Fruit fly (Drosophila melanogaster): Measurements from ENCODE around the gene CG9503.

CG9503 gene

DNA sequence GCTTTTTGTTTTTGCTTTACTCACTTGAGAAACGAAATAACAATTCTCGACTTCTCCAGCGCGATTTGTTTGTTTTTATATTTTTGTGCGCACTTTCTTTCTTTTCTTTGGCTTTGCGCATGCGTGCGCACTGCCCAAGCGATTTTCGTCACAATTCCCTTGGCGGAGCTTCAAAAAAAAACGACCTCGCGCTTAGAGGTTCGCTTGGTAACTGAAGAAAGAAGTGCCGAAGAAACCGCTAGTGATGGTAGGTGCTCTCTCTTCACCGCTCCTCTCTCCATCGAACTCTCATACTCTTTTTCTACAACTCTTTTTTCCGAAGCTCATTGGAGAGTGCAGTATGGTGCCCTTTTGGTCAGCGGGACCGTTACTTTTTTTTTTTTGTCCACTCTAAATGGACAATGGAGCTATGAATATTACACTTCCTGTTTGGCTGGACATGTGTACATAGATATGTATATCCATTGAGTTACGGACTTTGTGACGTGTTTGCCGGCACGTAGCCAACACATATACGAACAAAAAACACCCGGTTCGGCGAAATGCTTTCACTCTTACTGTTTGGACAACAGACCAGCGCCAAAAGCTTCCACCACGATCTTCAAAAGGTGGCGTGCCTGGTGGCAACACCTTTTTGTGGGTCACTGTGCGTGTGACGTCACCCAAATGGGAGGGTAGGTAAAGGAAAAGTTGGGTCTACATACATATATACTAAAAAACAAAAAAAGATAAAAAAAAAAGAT, at the start of gene CG9503:
Gene CG9503, minus strand, starts transcription at position 217 of the 743 bp plus-strand sequence.
- TF ChIP-seq insv (optimal IDR thresholded peaks at IDR 0.05) (no peak), Myc (optimal IDR thresholded peaks at IDR 0.05) (no peak), h (optimal IDR thresholded peaks at IDR 0.05) (no peak), ttk (optimal IDR thresholded peaks at IDR 0.05) (no peak), psq (optimal IDR thresholded peaks at IDR 0.05) (no peak), Sin3A (optimal IDR thresholded peaks at IDR 0.05) (no peak)

DNA sequence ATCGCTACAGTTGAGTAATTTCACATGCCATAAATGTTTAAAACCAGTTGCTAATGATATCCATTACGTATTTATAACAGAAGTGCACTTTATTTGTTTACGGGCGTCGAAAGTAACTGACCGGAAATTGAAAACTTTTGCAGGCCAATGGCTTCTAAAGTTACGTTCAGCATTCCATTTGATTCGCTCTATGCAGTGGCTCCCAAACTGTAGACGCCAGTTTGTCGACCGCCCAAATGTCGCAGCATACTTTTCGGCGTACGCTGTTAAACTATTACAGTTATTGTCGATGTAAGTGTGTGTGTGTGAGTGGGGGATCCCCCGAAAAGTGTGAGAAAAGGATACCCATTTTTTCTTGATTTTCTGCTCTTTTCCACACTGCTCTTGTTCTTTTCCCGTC, 37.6 kb upstream of the CG9503 start:
- TF ChIP-seq ttk (optimal IDR thresholded peaks at IDR 0.05) (no peak), Myc (optimal IDR thresholded peaks at IDR 0.05) (no peak), h (optimal IDR thresholded peaks at IDR 0.05) (no peak), insv (optimal IDR thresholded peaks at IDR 0.05) (no peak), psq (optimal IDR thresholded peaks at IDR 0.05) (no peak), Sin3A (optimal IDR thresholded peaks at IDR 0.05) (no peak)

DNA sequence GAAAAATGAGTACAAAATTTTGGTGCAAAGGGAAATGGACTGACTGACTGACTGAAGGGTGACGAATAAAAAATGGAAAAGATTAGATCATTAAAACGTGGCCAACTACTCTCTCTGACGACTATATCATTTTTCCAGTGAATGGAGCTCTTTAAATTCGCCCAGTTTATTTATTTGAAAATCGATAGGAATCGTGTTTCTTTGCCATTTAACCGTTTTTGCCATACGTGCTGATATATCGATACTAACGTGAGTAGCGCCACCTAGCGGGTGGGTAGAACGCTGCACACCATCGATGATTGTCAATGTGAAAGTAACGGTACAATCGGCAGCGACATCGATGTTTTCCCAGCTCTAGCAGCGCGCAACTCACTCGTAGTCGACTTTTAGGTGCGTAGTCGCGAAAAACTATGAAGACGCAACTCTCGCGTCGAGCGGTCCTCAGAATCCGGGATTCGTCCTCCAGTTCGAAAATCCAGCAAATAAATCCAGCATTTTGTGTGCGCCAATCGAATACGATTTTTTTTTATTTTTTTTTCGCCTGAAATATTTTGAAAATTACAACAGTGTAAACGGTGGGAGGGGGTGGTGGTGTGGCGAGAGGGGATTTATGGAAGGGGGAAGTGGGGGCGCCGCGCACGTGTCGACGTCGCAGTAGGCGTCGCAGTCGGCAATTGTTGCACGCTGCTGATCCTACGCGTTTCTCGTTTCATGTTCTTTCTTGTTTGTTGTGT, 31.9 kb upstream of the CG9503 start, which contains the start of the genes CG9030 and eag:
Gene CG9030, minus strand, starts transcription at position 51 of the 734 bp plus-strand sequence.
Gene eag, plus strand, starts transcription at position 428 of the 734 bp plus-strand sequence.
- TF ChIP-seq Myc (optimal IDR thresholded peaks at IDR 0.05) (no peak), Sin3A (optimal IDR thresholded peaks at IDR 0.05) (no peak), insv (optimal IDR thresholded peaks at IDR 0.05) (no peak), h (optimal IDR thresholded peaks at IDR 0.05) (no peak), ttk (optimal IDR thresholded peaks at IDR 0.05) (no peak), psq (optimal IDR thresholded peaks at IDR 0.05) (no peak)

dm6 chrX:14953896-14954295, 30.6 kb upstream of the CG9503 start:
- TF ChIP-seq psq (optimal IDR thresholded peaks at IDR 0.05), result no peak
- no peak for TF ChIP-seq Sin3A (optimal IDR thresholded peaks at IDR 0.05)
- no peak for TF ChIP-seq insv (optimal IDR thresholded peaks at IDR 0.05)
- no peak for TF ChIP-seq h (optimal IDR thresholded peaks at IDR 0.05)
- no peak for TF ChIP-seq Myc (optimal IDR thresholded peaks at IDR 0.05)
- no peak for TF ChIP-seq ttk (optimal IDR thresholded peaks at IDR 0.05)

DNA sequence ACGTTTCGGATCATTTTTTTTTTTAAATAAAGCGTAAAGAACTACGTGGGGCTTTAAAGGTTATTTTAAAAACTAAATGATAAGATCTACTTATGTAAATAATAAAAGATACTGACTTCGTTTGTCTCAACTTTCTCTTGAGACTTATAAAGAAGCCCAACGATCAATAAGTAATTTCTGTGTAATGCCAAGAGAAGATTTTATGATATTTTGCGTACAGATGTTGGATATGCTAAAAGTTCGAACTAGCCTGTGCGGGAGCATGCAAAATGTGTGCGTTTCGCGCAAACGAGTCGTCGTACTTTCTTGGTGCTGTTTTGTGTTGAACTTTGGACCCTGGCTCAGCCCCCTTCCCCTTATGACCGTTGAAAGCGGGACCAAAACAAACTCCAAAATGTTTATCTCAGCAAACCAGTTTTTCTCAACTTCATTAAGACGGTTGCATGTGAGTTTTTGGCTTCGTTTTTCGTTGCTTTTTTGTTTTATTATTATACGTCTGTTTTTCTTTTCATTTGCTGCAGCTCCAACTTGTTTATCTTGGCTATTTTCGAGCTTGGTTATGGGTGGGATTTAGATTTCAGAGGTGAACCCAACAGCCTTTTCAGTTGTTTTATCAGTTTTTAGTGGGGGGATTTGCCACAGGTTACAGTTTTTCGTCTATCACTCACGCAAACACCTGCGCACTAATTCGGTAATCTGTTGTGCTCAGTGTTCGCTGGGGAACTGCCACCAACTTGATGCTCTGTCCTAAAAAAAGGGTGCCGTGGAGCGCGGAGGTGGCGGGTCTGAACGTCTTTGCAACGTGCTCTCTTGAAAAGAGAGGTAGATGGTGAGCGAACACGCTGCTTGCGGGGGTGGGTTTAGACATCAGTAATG, 29.8 kb upstream of the CG9503 start, which contains the start of gene pdgy:
Gene pdgy, minus strand, starts transcription at position 688 of the 876 bp plus-strand sequence.
- TF ChIP-seq h (optimal IDR thresholded peaks at IDR 0.05) (no peak), Myc (optimal IDR thresholded peaks at IDR 0.05) (no peak), ttk (optimal IDR thresholded peaks at IDR 0.05) (no peak), psq (optimal IDR thresholded peaks at IDR 0.05) (no peak), insv (optimal IDR thresholded peaks at IDR 0.05) (no peak), Sin3A (optimal IDR thresholded peaks at IDR 0.05) (no peak)

DNA sequence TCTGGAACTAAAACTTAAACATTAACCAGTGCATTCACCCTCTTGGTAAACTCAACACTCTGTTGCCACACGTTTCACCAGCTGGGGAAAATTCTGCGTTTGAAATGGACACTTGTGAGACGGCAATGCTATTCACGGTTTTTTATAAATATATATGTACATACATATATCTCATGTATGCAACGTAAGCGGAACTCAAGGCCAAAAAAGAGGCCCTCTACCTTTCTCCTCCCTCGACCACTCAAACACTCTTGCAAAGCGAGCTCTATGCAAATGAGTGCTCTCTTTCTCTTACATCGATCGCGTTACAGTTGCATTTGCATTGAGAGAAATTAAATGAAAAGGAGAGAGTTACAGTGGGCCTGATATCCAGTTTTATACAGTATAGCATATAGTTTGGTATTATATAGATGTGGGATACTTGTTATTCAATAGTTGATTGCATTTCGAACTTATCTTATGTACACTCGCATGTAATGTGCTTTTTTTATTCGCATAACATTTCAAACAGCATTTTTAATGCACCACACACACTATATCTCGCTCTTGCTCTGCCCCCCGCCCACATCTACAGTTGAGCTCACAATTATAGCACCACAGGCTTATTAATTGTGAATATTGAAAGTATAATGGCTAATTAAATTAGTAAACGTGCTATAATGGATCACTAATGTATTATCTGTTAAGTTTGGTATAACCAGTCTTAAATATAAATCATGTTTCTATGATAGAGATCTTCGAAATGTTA, 29.0 kb upstream of the CG9503 start:
- TF ChIP-seq h (optimal IDR thresholded peaks at IDR 0.05), result no peak
- no peak for TF ChIP-seq ttk (optimal IDR thresholded peaks at IDR 0.05)
- no peak for TF ChIP-seq Sin3A (optimal IDR thresholded peaks at IDR 0.05)
- TF ChIP-seq psq (optimal IDR thresholded peaks at IDR 0.05), result no peak
- no peak for TF ChIP-seq insv (optimal IDR thresholded peaks at IDR 0.05)

dm6 chrX:14951346-14951862, 28.1 kb upstream of the CG9503 start:
- TF ChIP-seq insv (optimal IDR thresholded peaks at IDR 0.05), result no peak
- TF ChIP-seq ttk (optimal IDR thresholded peaks at IDR 0.05), result no peak
- TF ChIP-seq psq (optimal IDR thresholded peaks at IDR 0.05), result no peak
- TF ChIP-seq Sin3A (optimal IDR thresholded peaks at IDR 0.05), result no peak
- no peak for TF ChIP-seq Myc (optimal IDR thresholded peaks at IDR 0.05)
- no peak for TF ChIP-seq h (optimal IDR thresholded peaks at IDR 0.05)

DNA sequence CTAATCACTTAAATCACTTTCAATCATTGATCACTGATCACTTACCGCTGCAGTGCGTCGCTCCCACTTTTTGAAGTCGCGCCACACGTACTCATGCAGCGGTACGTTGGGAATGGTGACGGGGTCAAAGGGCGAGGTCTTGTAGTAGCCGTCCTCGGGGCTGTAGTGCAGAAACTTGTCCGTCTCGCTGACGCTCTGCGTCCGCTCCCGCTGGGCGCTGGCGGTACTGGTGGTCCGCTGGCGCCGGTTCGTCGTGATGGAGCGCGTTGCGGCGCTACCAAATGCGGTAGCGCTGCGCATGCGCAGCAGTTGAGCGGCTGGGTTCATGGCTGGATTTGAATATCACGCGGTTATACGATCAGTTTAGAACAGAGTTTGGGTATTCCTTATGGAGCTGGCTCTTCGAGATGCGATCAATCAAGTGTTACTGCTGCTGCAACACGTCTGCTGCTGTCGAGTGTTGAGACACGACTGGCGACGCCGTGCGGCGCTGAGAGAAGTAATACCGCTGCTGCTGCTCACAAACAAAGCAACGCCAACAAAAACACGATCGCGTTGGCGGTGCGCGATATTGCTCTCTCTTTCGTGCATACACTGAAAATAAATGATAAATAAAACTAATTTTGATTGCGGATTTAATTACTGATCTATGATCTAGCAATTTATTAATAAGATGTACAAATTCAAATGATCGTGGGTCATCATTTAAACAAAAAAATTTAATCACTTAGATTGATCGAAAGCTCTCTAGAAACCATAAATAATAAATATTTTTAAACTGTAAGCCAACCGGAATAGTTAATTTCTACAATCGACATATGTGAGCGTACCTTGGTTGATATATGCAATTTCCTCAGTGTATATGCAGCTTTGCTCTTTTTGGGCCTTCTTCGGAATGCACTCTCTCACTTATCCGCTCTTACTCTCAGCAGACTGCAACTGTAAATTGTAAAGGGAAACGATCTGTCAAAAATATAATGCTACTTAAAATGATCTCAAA, 27.3 kb upstream of the CG9503 start:
- no peak for TF ChIP-seq h (optimal IDR thresholded peaks at IDR 0.05)

- TF ChIP-seq Myc (optimal IDR thresholded peaks at IDR 0.05), result no peak
- TF ChIP-seq insv (optimal IDR thresholded peaks at IDR 0.05), result no peak
- TF ChIP-seq ttk (optimal IDR thresholded peaks at IDR 0.05), result no peak
- TF ChIP-seq h (optimal IDR thresholded peaks at IDR 0.05), result no peak
- no peak for TF ChIP-seq psq (optimal IDR thresholded peaks at IDR 0.05)
- TF ChIP-seq Sin3A (optimal IDR thresholded peaks at IDR 0.05), result no peak
Measured at dm6 chrX:14949227-14949626, 25.9 kb upstream of the CG9503 start.

dm6 chrX:14947399-14947798, 24.1 kb upstream of the CG9503 start:
- TF ChIP-seq h (optimal IDR thresholded peaks at IDR 0.05) (no peak), ttk (optimal IDR thresholded peaks at IDR 0.05) (no peak), Myc (optimal IDR thresholded peaks at IDR 0.05) (no peak), psq (optimal IDR thresholded peaks at IDR 0.05) (no peak), insv (optimal IDR thresholded peaks at IDR 0.05) (no peak), Sin3A (optimal IDR thresholded peaks at IDR 0.05) (no peak)

Measured in Kc167 (cell line).